Fruit fly (Drosophila melanogaster): Measurements from ENCODE around the gene CG15814.

- TF ChIP-seq Myc (optimal IDR thresholded peaks at IDR 0.05), result no peak
- no peak for TF ChIP-seq insv (optimal IDR thresholded peaks at IDR 0.05)
- TF ChIP-seq psq (optimal IDR thresholded peaks at IDR 0.05), result no peak
Measured at dm6 chrX:17806973-17807372, 43.2 kb downstream of the CG15814 start.

Data from Kc167 (cell line).